Fruit fly (Drosophila melanogaster): ENCODE measurements around the gene Sfp26Ad.

DNA sequence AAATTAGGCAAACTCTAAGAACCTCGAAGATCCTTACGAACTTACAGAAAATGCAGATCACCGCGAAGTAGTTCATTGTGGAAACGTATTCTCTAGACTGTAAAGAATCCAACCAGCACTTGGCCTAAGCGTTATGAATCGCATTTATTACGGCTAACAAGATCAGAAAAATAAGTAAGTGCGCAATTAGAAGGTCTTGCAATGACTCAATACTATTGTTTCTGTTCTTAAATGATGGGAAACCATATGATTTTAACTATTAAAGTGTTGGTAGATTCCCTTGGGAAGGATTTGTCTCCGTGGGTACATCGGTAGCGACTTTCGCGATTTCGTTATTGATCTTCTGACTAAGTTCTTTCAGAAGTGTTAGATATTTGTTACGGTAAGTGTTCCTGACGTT is 50.3 kb downstream of the Sfp26Ad start, which contains the start of gene Acp26Ab:
- TF ChIP-seq gl (tag; optimal IDR thresholded peaks at IDR 0.05) (no peak), D1 (tag; optimal IDR thresholded peaks at IDR 0.05) (no peak), fd96Ca (GFP tag; IDR thresholded peaks at IDR 0.05) (no peak), CG10348 (GFP tag; IDR thresholded peaks at IDR 0.05) (no peak), EcR (GFP tag; optimal IDR thresholded peaks at IDR 0.05) (no peak), Snoo (tag; optimal IDR thresholded peaks at IDR 0.05) (no peak), CG13204 (GFP tag; optimal IDR thresholded peaks at IDR 0.05) (no peak), CG8301 (tag; optimal IDR thresholded peaks at IDR 0.05) (no peak), Ets98B (GFP tag; IDR thresholded peaks at IDR 0.05) (no peak), CG14655 (GFP tag; optimal IDR thresholded peaks at IDR 0.05) (no peak), CG9948 (tag; optimal IDR thresholded peaks at IDR 0.05) (no peak), Pif1A (GFP tag; optimal IDR thresholded peaks at IDR 0.05) (no peak), rn (GFP tag; IDR thresholded peaks at IDR 0.05) (no peak)
